Worm (Caenorhabditis elegans): ENCODE data around the gene irld-57.

ce11 chrV:15719570-15719969 lies 6.9 kb downstream of the irld-57 start, which contains the start of gene Y6E2A.7:
- no peak for TF ChIP-seq ceh-2 (tag; optimal IDR thresholded peaks at IDR 0.05)
- TF ChIP-seq pqm-1 (tag; optimal IDR thresholded peaks at IDR 0.05), result no peak
- no peak for TF ChIP-seq fkh-6 (tag; optimal IDR thresholded peaks at IDR 0.05)

Measured in whole organism, late embryonic.